Fruit fly (Drosophila melanogaster) whole organism, adult: ENCODE data around the gene CG9130.

Experiments used
- CG11617 ChIP-seq: fragments of 200-800 bp; sonication (Bioruptor generic); optimal IDR thresholded peaks from 2 replicates; lab custom pipeline; 2017; ENCODE audit warnings: mild to moderate bottlenecking, missing biosample characterization, missing genetic modification reagents, missing genetic modification characterization
- CG14711 ChIP-seq: fragments of 200-800 bp; sonication (Bioruptor generic); optimal IDR thresholded peaks from 2 replicates; lab custom pipeline; 2018; ENCODE audit warnings: missing biosample characterization, mild to moderate bottlenecking, missing genetic modification characterization, moderate library complexity
- CG33017 ChIP-seq: fragments of 200-800 bp; sonication (Bioruptor generic); optimal IDR thresholded peaks from 2 replicates; lab custom pipeline; 2018; ENCODE audit warnings: missing biosample characterization, mild to moderate bottlenecking, missing genetic modification characterization, moderate library complexity
- CG5204 ChIP-seq: fragments of 200-800 bp; sonication (Bioruptor generic); optimal IDR thresholded peaks from 2 replicates; lab custom pipeline; 2016; ENCODE audit warnings: missing biosample characterization, missing genetic modification characterization
- CG7045 ChIP-seq: fragments of 200-800 bp; sonication (Bioruptor generic); optimal IDR thresholded peaks from 2 replicates; lab custom pipeline; 2017; ENCODE audit warnings: missing biosample characterization, mild to moderate bottlenecking, missing genetic modification characterization
- CG7101 ChIP-seq: fragments of 200-800 bp; sonication (Bioruptor generic); optimal IDR thresholded peaks from 2 replicates; lab custom pipeline; 2018; ENCODE audit warnings: missing biosample characterization, mild to moderate bottlenecking, missing genetic modification characterization, moderate library complexity
- cnc ChIP-seq, 2 experiments: fragments of >200 bp; optimal IDR thresholded peaks; 2 replicates each; lab custom pipeline; 2017
- kay ChIP-seq: fragments of 200-800 bp; sonication (Bioruptor generic); peaks from one replicate; lab custom pipeline; 2016; ENCODE audit warnings: missing biosample characterization, missing genetic modification characterization, borderline replicate concordance

- TF ChIP-seq cnc (optimal IDR thresholded peaks at IDR 0.05; lab: Kevin White, UChicago) (no peak), CG33017 (tag; lab: Kevin White, UChicago) (no peak), CG7101 (no peak), CG7045 (GFP tag; lab: Kevin White, UChicago) (no peak), CG14711 (tag; lab: Kevin White, UChicago) (no peak), kay (GFP tag; lab: Kevin White, UChicago) (no peak), CG5204 (GFP tag; lab: Kevin White, UChicago) (no peak), CG11617 (no peak)
Measured at dm6 chr3L:1212113-1212512, 39.7 kb upstream of the CG9130 start.
